Worm (Caenorhabditis elegans): ENCODE measurements around the gene subs-4.

DNA sequence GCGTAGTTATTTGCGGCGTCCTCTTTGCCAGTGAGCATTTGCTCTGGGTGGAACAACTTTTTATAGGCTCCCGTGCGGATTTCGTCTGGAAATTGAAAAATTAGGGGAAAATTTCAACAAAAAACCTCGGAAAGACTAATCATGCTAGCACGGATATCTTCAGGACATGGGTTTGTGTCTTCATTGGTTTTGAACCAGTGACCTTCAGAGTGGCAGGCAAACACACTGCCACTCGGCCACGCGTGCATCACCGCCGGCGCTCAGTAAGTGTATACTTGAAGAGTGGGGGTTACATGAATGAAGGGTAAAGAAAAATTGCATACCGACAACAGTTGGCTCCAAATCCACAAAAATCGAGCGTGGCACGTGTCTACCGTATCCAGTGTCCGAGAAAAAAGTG is 10.8 kb upstream of the subs-4 start:
- no peak for TF ChIP-seq ceh-62 (tag; optimal IDR thresholded peaks at IDR 0.05)
- no peak for TF ChIP-seq ztf-11 (tag; optimal IDR thresholded peaks at IDR 0.05)
- TF ChIP-seq aha-1 (tag): peak; percentile 95
